Worm (Caenorhabditis elegans): Measurements from ENCODE around the gene his-24.
A peak's percentile ranks its signal among the peaks of the same experiment; 100 is the strongest.

ce11 chrX:14508823-14509259, 18.9 kb downstream of the his-24 start:
- TF ChIP-seq lin-39 (tag; optimal IDR thresholded peaks at IDR 0.05) (peak; percentile 58), elt-3 (tag; optimal IDR thresholded peaks at IDR 0.05) (peak; percentile 45 to 69 (median 60)), pqm-1 (tag; optimal IDR thresholded peaks at IDR 0.05) (no peak), nhr-28 (tag; optimal IDR thresholded peaks at IDR 0.05) (no peak), unc-39 (tag; optimal IDR thresholded peaks at IDR 0.05) (no peak), lsy-12 (tag; optimal IDR thresholded peaks at IDR 0.05) (no peak), egl-27 (tag; optimal IDR thresholded peaks at IDR 0.05) (peak; percentile 15), skn-1 (tag; optimal IDR thresholded peaks at IDR 0.05) (no peak), tbx-2 (tag; optimal IDR thresholded peaks at IDR 0.05) (no peak), ceh-82 (tag; optimal IDR thresholded peaks at IDR 0.05) (no peak)
